Fruit fly (Drosophila melanogaster) whole organism, embryonic: Measurements from ENCODE around the gene CG10793.
A peak's percentile ranks its signal among the peaks of the same experiment; 100 is the strongest.

Source experiments
- Blimp-1 ChIP-seq: fragments of 200-800 bp; sonication (Bioruptor generic); optimal IDR thresholded peaks from 3 replicates; lab custom pipeline; 2018; ENCODE audit warnings: missing biosample characterization, missing genetic modification characterization, mild to moderate bottlenecking, moderate library complexity, missing genetic modification reagents
- CG10321 ChIP-seq: fragments of 200-800 bp; sonication (Bioruptor generic); IDR thresholded peaks from 2 replicates; pipeline ENCODE4 v1.3.6; 2022; ENCODE audit warnings: missing biosample characterization, missing genetic modification characterization
- CG11560 ChIP-seq: fragments of 200-800 bp; sonication (Bioruptor generic); IDR thresholded peaks from 3 replicates; pipeline ENCODE4 v1.3.6; 2022; ENCODE audit warnings: missing biosample characterization, missing genetic modification characterization
- CG12236 ChIP-seq: fragments of 200-800 bp; sonication (Bioruptor generic); optimal IDR thresholded peaks from 2 replicates; lab custom pipeline; 2016; ENCODE audit warnings: missing biosample characterization, missing genetic modification characterization
- CG12769 ChIP-seq: fragments of 200-800 bp; sonication (Bioruptor generic); optimal IDR thresholded peaks from 2 replicates; lab custom pipeline; 2019; ENCODE audit warnings: missing biosample characterization, mild to moderate bottlenecking, missing genetic modification characterization, moderate library complexity
- CG13424 ChIP-seq: fragments of 200-800 bp; sonication (Bioruptor generic); optimal IDR thresholded peaks from 2 replicates; lab custom pipeline; 2019; ENCODE audit warnings: missing biosample characterization, mild to moderate bottlenecking, missing genetic modification characterization, moderate library complexity
- CG14050 ChIP-seq: fragments of 200-800 bp; sonication (Bioruptor generic); IDR thresholded peaks from 3 replicates; pipeline ENCODE4 v1.3.6; 2022; ENCODE audit warnings: missing biosample characterization, missing genetic modification characterization
- CG15479 ChIP-seq: fragments of 200-800 bp; sonication (Bioruptor generic); optimal IDR thresholded peaks from 3 replicates; lab custom pipeline; 2019; ENCODE audit warnings: missing biosample characterization, mild to moderate bottlenecking, missing genetic modification characterization, moderate library complexity
- CG17385 ChIP-seq: fragments of 200-800 bp; sonication (Bioruptor generic); optimal IDR thresholded peaks from 3 replicates; lab custom pipeline; 2018; ENCODE audit warnings: missing biosample characterization, mild to moderate bottlenecking, missing genetic modification characterization
- CG18262 ChIP-seq: fragments of 200-800 bp; optimal IDR thresholded peaks from 3 replicates; lab custom pipeline; 2019; ENCODE audit warnings: missing biosample characterization, mild to moderate bottlenecking, missing genetic modification characterization, moderate library complexity
- CG3163 ChIP-seq: fragments of 200-800 bp; sonication (Bioruptor generic); optimal IDR thresholded peaks from 3 replicates; lab custom pipeline; 2016; ENCODE audit warnings: missing biosample characterization, missing genetic modification characterization
- CG4360 ChIP-seq: fragments of 200-800 bp; sonication (Bioruptor generic); IDR thresholded peaks from 2 replicates; pipeline ENCODE4 v1.3.6; 2022; ENCODE audit warnings: missing biosample characterization, missing genetic modification characterization
- CG4854 ChIP-seq: fragments of 200-800 bp; sonication (Bioruptor generic); optimal IDR thresholded peaks from 2 replicates; lab custom pipeline; 2016; ENCODE audit warnings: missing biosample characterization, missing genetic modification characterization, inconsistent platforms
- CG5245 ChIP-seq: fragments of 200-800 bp; sonication (Bioruptor generic); optimal IDR thresholded peaks from 3 replicates; lab custom pipeline; 2016; ENCODE audit warnings: missing biosample characterization, missing genetic modification characterization
- CG5953 ChIP-seq: fragments of 200-800 bp; sonication (Bioruptor generic); IDR thresholded peaks from 2 replicates; pipeline ENCODE4 v1.3.6; 2022; ENCODE audit warnings: missing biosample characterization, missing genetic modification characterization
- CG6654 ChIP-seq: fragments of 200-800 bp; sonication (Bioruptor generic); optimal IDR thresholded peaks from 2 replicates; lab custom pipeline; 2017; ENCODE audit warnings: missing biosample characterization, mild to moderate bottlenecking, missing genetic modification characterization
- CG6683 ChIP-seq: fragments of 200-800 bp; sonication (Bioruptor generic); optimal IDR thresholded peaks from 2 replicates; lab custom pipeline; 2017; ENCODE audit warnings: missing biosample characterization, mild to moderate bottlenecking, missing genetic modification characterization, missing genetic modification reagents
- CG6689 ChIP-seq: fragments of 200-800 bp; sonication (Bioruptor generic); IDR thresholded peaks from 2 replicates; pipeline ENCODE4 v1.3.6; 2022; ENCODE audit warnings: missing biosample characterization, missing genetic modification characterization
- CG7928 ChIP-seq: fragments of 200-800 bp; sonication (Bioruptor generic); optimal IDR thresholded peaks from 2 replicates; lab custom pipeline; 2017; ENCODE audit warnings: missing biosample characterization, mild to moderate bottlenecking, missing genetic modification characterization
- CG7963 ChIP-seq: fragments of 200-800 bp; sonication (Bioruptor generic); IDR thresholded peaks from 3 replicates; pipeline ENCODE4 v1.3.6; 2022; ENCODE audit warnings: missing biosample characterization, missing genetic modification characterization; ENCODE audit not compliant: partially characterized antibody
- CG9797 ChIP-seq: fragments of 200-800 bp; sonication (Bioruptor generic); optimal IDR thresholded peaks from 3 replicates; lab custom pipeline; 2018; ENCODE audit warnings: missing biosample characterization, mild to moderate bottlenecking, missing genetic modification characterization
- CG9876 ChIP-seq: fragments of 200-800 bp; sonication (Bioruptor generic); optimal IDR thresholded peaks from 2 replicates; lab custom pipeline; 2016; ENCODE audit warnings: missing biosample characterization, missing genetic modification characterization
- Dad ChIP-seq: fragments of 200-800 bp; sonication (Bioruptor generic); optimal IDR thresholded peaks from 3 replicates; lab custom pipeline; 2016; ENCODE audit warnings: missing biosample characterization, missing genetic modification characterization
- Deaf1 ChIP-seq: fragments of 200-800 bp; optimal IDR thresholded peaks from 3 replicates; lab custom pipeline; 2019; ENCODE audit warnings: missing biosample characterization, mild to moderate bottlenecking, missing genetic modification characterization, moderate library complexity
- E2f1 ChIP-seq: fragments of 200-800 bp; sonication (Bioruptor generic); IDR thresholded peaks from 2 replicates; pipeline ENCODE4 v1.3.6; 2022; ENCODE audit warnings: missing biosample characterization, missing genetic modification characterization
- E2f2 ChIP-seq: fragments of 200-800 bp; sonication (Bioruptor generic); IDR thresholded peaks from 2 replicates; pipeline ENCODE4 v1.3.6; 2022; ENCODE audit warnings: missing biosample characterization, missing genetic modification characterization
- Fer1 ChIP-seq: fragments of 200-800 bp; sonication (Bioruptor generic); optimal IDR thresholded peaks from 2 replicates; lab custom pipeline; 2017; ENCODE audit warnings: missing biosample characterization, mild to moderate bottlenecking, missing genetic modification characterization
- GATAe ChIP-seq: fragments of 200-800 bp; sonication (Bioruptor generic); conservative IDR thresholded peaks from 2 replicates; pipeline ENCODE4 v1.3.6; 2022; ENCODE audit warnings: missing biosample characterization, missing genetic modification characterization
- Gsc ChIP-seq: fragments of 200-800 bp; sonication (Bioruptor generic); IDR thresholded peaks from 2 replicates; pipeline ENCODE4 v1.3.6; 2022; ENCODE audit warnings: missing biosample characterization, missing genetic modification characterization
- Gug ChIP-seq: fragments of 200-800 bp; sonication (Bioruptor generic); IDR thresholded peaks from 4 replicates; pipeline ENCODE4 v1.3.6; 2022; ENCODE audit warnings: missing biosample characterization, missing genetic modification characterization
- HLH4C ChIP-seq: fragments of 200-800 bp; sonication (Bioruptor generic); IDR thresholded peaks from 3 replicates; pipeline ENCODE4 v1.3.6; 2022; ENCODE audit warnings: missing biosample characterization, missing genetic modification characterization; ENCODE audit not compliant: partially characterized antibody
- Poxn ChIP-seq: fragments of 200-800 bp; sonication (Bioruptor generic); IDR thresholded peaks from 2 replicates; pipeline ENCODE4 v1.3.6; 2022; ENCODE audit warnings: missing biosample characterization, missing genetic modification characterization
- Scr ChIP-seq: fragments of 200-800 bp; sonication (Bioruptor generic); IDR thresholded peaks from 2 replicates; pipeline ENCODE4 v1.3.6; 2022; ENCODE audit warnings: missing biosample characterization, missing genetic modification characterization; ENCODE audit not compliant: partially characterized antibody
- Sox102F ChIP-seq: fragments of 200-800 bp; sonication (Bioruptor generic); optimal IDR thresholded peaks from 2 replicates; lab custom pipeline; 2018; ENCODE audit warnings: missing biosample characterization, mild to moderate bottlenecking, missing genetic modification characterization, moderate library complexity
- Trl ChIP-seq, 3 experiments: fragments of >200 bp in 2 of 3; fragments of 200-800 bp in 1 of 3; sonication (Bioruptor generic) in 1 of 3; optimal IDR thresholded peaks; 2 replicates in 1 of 3; 3 replicates in 2 of 3; lab custom pipeline; 2016 to 2017; ENCODE audit warnings: missing biosample characterization in 1 of 3, missing genetic modification characterization in 1 of 3
- ab ChIP-seq: fragments of 200-800 bp; sonication (Bioruptor generic); optimal IDR thresholded peaks from 2 replicates; lab custom pipeline; 2016; ENCODE audit warnings: missing biosample characterization, missing genetic modification characterization
- al ChIP-seq: fragments of 200-800 bp; sonication (Bioruptor generic); IDR thresholded peaks from 2 replicates; pipeline ENCODE4 v1.3.6; 2022; ENCODE audit warnings: missing biosample characterization, missing genetic modification characterization
- caup ChIP-seq: fragments of 200-800 bp; sonication (Bioruptor generic); optimal IDR thresholded peaks from 3 replicates; lab custom pipeline; 2017; ENCODE audit warnings: missing biosample characterization, mild to moderate bottlenecking, missing genetic modification characterization, moderate library complexity; ENCODE audit not compliant: severe bottlenecking
- croc ChIP-seq: fragments of 200-800 bp; sonication (Bioruptor generic); conservative IDR thresholded peaks from 3 replicates; pipeline ENCODE4 v1.3.6; 2022; ENCODE audit warnings: missing biosample characterization, missing genetic modification characterization
- crol ChIP-seq: fragments of 200-800 bp; sonication (Bioruptor generic); IDR thresholded peaks from 2 replicates; pipeline ENCODE4 v1.3.6; 2022; ENCODE audit warnings: missing biosample characterization, missing genetic modification characterization
- ems ChIP-seq: fragments of 200-800 bp; sonication (Bioruptor generic); optimal IDR thresholded peaks from 3 replicates; lab custom pipeline; 2016; ENCODE audit warnings: missing biosample characterization, missing genetic modification characterization
- eve ChIP-seq, 2 experiments: fragments of >200 bp; optimal IDR thresholded peaks; 2 replicates each; lab custom pipeline; 2017; ENCODE audit warnings: missing biosample characterization in 2 of 2, missing genetic modification characterization in 2 of 2
- phol ChIP-seq: fragments of 200-800 bp; sonication (Bioruptor generic); optimal IDR thresholded peaks from 3 replicates; lab custom pipeline; 2018; ENCODE audit warnings: missing biosample characterization, mild to moderate bottlenecking, missing genetic modification characterization, moderate library complexity
- schlank ChIP-seq: fragments of 200-800 bp; sonication (Bioruptor generic); optimal IDR thresholded peaks from 2 replicates; lab custom pipeline; 2018; ENCODE audit warnings: missing biosample characterization, mild to moderate bottlenecking, missing genetic modification characterization
- sima ChIP-seq: fragments of 200-800 bp; sonication (Bioruptor generic); optimal IDR thresholded peaks from 2 replicates; lab custom pipeline; 2016; ENCODE audit warnings: missing biosample characterization, missing genetic modification characterization
- sob ChIP-seq: fragments of 200-800 bp; sonication (Bioruptor generic); IDR thresholded peaks from 2 replicates; pipeline ENCODE4 v1.3.6; 2022; ENCODE audit warnings: missing biosample characterization, missing genetic modification characterization
- wor ChIP-seq: fragments of 200-800 bp; sonication (Bioruptor generic); IDR thresholded peaks from 2 replicates; pipeline ENCODE4 v1.3.6; 2022; ENCODE audit warnings: missing biosample characterization, missing genetic modification characterization

CG10793 gene

DNA sequence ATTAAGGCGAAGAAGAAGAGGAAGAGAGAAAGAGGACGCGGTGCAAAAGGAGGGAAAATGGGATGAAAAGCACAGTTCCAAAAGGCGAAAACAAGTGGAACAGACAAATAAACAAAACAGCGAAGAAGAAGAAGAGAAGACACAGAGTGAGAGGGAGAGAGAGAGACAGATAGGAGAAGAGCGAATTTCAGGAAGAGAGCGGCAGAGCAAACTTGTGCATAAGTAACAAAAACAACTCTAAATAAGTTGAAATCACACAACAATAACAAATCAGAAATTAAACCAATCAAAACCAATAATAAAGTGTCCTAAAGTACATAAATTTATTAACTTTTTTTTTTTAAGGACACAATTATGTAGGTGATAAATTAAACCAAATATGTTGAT, 20.7 kb downstream of the CG10793 start:
- peak; percentile 55 for TF ChIP-seq CG17385 (GFP tag; lab: Kevin White, UChicago)
- TF ChIP-seq CG10321 (GFP tag; lab: Robert Waterston, UW): no peak
- TF ChIP-seq GATAe (GFP tag; lab: Robert Waterston, UW): no peak
- peak; percentile 55 to 73 for TF ChIP-seq Trl (optimal IDR thresholded peaks at IDR 0.05; lab: Kevin White, UChicago)
- no peak for TF ChIP-seq Trl (GFP tag; optimal IDR thresholded peaks at IDR 0.05; lab: Kevin White, UChicago)

DNA sequence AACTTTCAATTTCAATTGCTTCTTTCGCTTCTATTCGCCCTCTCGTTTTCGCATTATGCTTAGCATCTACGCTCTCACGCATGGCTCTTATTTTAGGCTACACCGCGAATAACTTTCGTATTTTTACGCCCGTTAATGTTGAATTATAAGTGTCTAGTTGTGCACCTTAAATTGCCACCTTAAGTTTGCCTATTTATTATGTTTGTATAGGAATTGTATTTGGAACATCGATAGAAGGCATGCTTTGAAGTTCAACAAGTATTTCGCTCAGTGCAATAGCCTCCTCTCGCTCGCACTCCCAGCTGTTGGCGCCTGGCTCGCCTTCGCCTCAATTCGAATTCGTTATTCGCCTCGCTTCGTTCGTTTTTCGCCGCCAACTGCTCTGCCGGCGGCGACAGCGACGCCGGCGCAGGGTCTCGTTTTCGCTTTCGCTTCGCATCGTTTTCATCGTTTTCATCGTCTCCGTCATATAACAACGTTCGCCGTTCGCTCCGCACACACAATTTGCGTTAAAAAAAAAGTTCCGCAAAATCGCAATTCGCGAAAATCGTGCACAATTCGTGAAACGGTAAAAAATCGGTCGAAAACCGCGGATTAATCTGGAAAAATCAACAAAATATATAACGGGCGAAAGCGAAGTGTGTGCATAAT, 21.3 kb downstream of the CG10793 start:
- TF ChIP-seq CG13424 (tag; lab: Kevin White, UChicago) (peak; percentile 95), Scr (GFP tag; lab: Robert Waterston, UW) (no peak), Gug (GFP tag; lab: Robert Waterston, UW) (peak; percentile 97), al (GFP tag; lab: Robert Waterston, UW) (peak; percentile 97), sima (GFP tag; lab: Kevin White, UChicago) (peak; percentile 93), CG14050 (GFP tag; lab: Robert Waterston, UW) (peak; percentile 93), CG3163 (GFP tag; lab: Kevin White, UChicago) (peak; percentile 93), E2f1 (GFP tag; lab: Robert Waterston, UW) (peak; percentile 97), CG6683 (peak; percentile 92), caup (GFP tag; lab: Kevin White, UChicago) (peak; percentile 98), croc (GFP tag; lab: Robert Waterston, UW) (peak; percentile 95), Dad (GFP tag; lab: Kevin White, UChicago) (peak; percentile 97), Sox102F (peak; percentile 98), CG12236 (GFP tag; lab: Kevin White, UChicago) (peak; percentile 95), Poxn (GFP tag; lab: Robert Waterston, UW) (peak; percentile 94), schlank (tag; lab: Kevin White, UChicago) (peak; percentile 96), CG15479 (GFP tag; lab: Kevin White, UChicago) (no peak), Gsc (peak; percentile 91), CG4360 (GFP tag; lab: Robert Waterston, UW) (peak; percentile 67), Blimp-1 (GFP tag; lab: Kevin White, UChicago) (peak; percentile 96), ab (GFP tag; lab: Kevin White, UChicago) (peak; percentile 95), CG7963 (GFP tag; lab: Robert Waterston, UW) (no peak), sob (peak; percentile 98), Deaf1 (tag; lab: Kevin White, UChicago) (peak; percentile 87), ems (GFP tag; lab: Kevin White, UChicago) (peak; percentile 98), CG9876 (GFP tag; lab: Kevin White, UChicago) (peak; percentile 98), Trl (optimal IDR thresholded peaks at IDR 0.05; lab: Kevin White, UChicago) (no peak), Trl (GFP tag; optimal IDR thresholded peaks at IDR 0.05; lab: Kevin White, UChicago) (peak; percentile 98), E2f2 (GFP tag; lab: Robert Waterston, UW) (peak; percentile 81), HLH4C (GFP tag; lab: Robert Waterston, UW) (no peak), CG4854 (GFP tag; lab: Kevin White, UChicago) (peak; percentile 97), CG12769 (tag; lab: Kevin White, UChicago) (peak; percentile 99), wor (peak; percentile 96), CG9797 (GFP tag; lab: Kevin White, UChicago) (peak; percentile 20), Fer1 (GFP tag; lab: Kevin White, UChicago) (peak; percentile 98), CG5245 (GFP tag; lab: Kevin White, UChicago) (peak; percentile 95), CG5953 (GFP tag; lab: Robert Waterston, UW) (peak; percentile 96), CG6689 (GFP tag; lab: Robert Waterston, UW) (peak; percentile 97), CG7928 (GFP tag; lab: Kevin White, UChicago) (peak; percentile 80), CG18262 (peak; percentile 94), eve (GFP tag; optimal IDR thresholded peaks at IDR 0.05; lab: Kevin White, UChicago) (peak in 1 of 2 experiments; percentile 99), CG11560 (tag; lab: Robert Waterston, UW) (peak; percentile 90), phol (tag; lab: Kevin White, UChicago) (peak; percentile 95), crol (GFP tag; lab: Robert Waterston, UW) (peak; percentile 65; the same call in 1 of the 2 replicates), CG6654 (peak; percentile 90)
